Worm (Caenorhabditis elegans) whole organism, L4 larva: ENCODE measurements around the gene F08G2.4.

Experiments used
- ZK337.2 ChIP-seq: fragments of 200-800 bp; sonication (Bioruptor generic); IDR thresholded peaks from 2 replicates; pipeline ENCODE4 v1.3.6; 2022; ENCODE audit warnings: missing genetic modification reagents, missing genetic modification characterization, missing compliant biosample characterization
- ama-1 ChIP-seq: fragments of 150-350 bp; optimal IDR thresholded peaks from 2 replicates; lab custom pipeline; 2014; ENCODE audit warnings: inconsistent platforms, mixed read lengths
- daf-8 ChIP-seq: fragments of 200-800 bp; sonication (Bioruptor generic); IDR thresholded peaks from 2 replicates; pipeline ENCODE4 v1.3.6; 2022; ENCODE audit warnings: missing genetic modification characterization, missing compliant biosample characterization
- dmd-8 ChIP-seq: fragments of 200-800 bp; sonication (Bioruptor generic); IDR thresholded peaks from 2 replicates; pipeline ENCODE4 v1.3.6; 2022; ENCODE audit warnings: missing genetic modification characterization, missing compliant biosample characterization
- dpl-1 ChIP-seq: fragments of 150-350 bp; optimal IDR thresholded peaks from 2 replicates; lab custom pipeline; 2014; ENCODE audit warnings: missing biosample characterization, missing genetic modification reagents, missing genetic modification characterization
- fos-1 ChIP-seq: fragments of 150-350 bp; optimal IDR thresholded peaks from 2 replicates; lab custom pipeline; 2014; ENCODE audit warnings: missing biosample characterization, missing genetic modification characterization
- lin-39 ChIP-seq: fragments of 150-350 bp; optimal IDR thresholded peaks from 2 replicates; lab custom pipeline; 2014; ENCODE audit warnings: missing biosample characterization, missing genetic modification reagents, missing genetic modification characterization
- lsy-2 ChIP-seq, 2 experiments: fragments of 150-350 bp in 1 of 2; sonication (generic microtip) in 1 of 2; optimal IDR thresholded peaks; 2 replicates each; lab custom pipeline; 2014 to 2017; ENCODE audit warnings: missing biosample characterization in 2 of 2, missing genetic modification characterization in 2 of 2
- mdl-1 ChIP-seq, 2 experiments: fragments of 150-350 bp in 1 of 2; sonication (generic microtip) in 1 of 2; optimal IDR thresholded peaks; 2 replicates each; lab custom pipeline; 2014 to 2017; ENCODE audit warnings: missing biosample characterization in 2 of 2, missing genetic modification characterization in 2 of 2
- nhr-77 ChIP-seq: fragments of 150-350 bp; optimal IDR thresholded peaks from 2 replicates; lab custom pipeline; 2014; ENCODE audit warnings: missing biosample characterization, missing genetic modification characterization
- pha-4 ChIP-seq, 2 experiments: fragments of 150-350 bp in 1 of 2; fragments of 200-800 bp in 1 of 2; sonication (Bioruptor generic) in 1 of 2; IDR thresholded peaks in 1 of 2; optimal IDR thresholded peaks in 1 of 2; 2 replicates each; pipeline versions ENCODE4 v1.3.6 to Lab custom; 2014 to 2022; ENCODE audit warnings: missing genetic modification characterization in 2 of 2, missing genetic modification reagents in 2 of 2, missing biosample characterization in 1 of 2, missing compliant biosample characterization in 1 of 2
- snpc-4 ChIP-seq: fragments of 150-350 bp; optimal IDR thresholded peaks from 2 replicates; lab custom pipeline; 2014; ENCODE audit warnings: missing biosample characterization, missing genetic modification characterization

DNA sequence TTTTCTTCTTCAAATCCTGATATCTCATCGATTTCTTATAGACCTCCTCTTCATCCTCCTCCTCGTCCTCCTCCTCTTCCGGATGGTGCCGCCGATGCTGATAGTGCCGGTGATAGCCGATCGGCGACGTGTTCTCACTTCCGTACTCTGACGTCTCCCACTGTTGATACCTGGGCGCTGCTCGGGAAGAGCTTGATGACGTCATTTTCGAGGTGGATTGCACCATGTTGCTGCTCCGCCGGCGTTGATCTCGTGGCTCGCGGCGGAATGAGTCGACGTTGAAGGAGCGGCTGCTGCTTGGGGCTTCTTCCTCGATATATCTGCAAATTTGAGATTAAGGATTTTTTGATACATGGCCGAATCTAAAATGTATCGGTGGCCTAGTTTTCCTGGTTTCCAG, 8.0 kb downstream of the F08G2.4 start:
- TF ChIP-seq lsy-2 (tag; optimal IDR thresholded peaks at IDR 0.05; lab: Kevin White, UChicago): no peak
- TF ChIP-seq ZK337.2 (GFP tag; lab: Robert Waterston, UW): no peak
- no peak for TF ChIP-seq fos-1 (tag; lab: Kevin White, UChicago)
- no peak for TF ChIP-seq dpl-1 (GFP tag; lab: Kevin White, UChicago)
- no peak for TF ChIP-seq snpc-4 (tag; lab: Kevin White, UChicago)
- no peak for TF ChIP-seq daf-8 (GFP tag; lab: Robert Waterston, UW)
- TF ChIP-seq ama-1: no peak
- TF ChIP-seq nhr-77 (tag; lab: Kevin White, UChicago): no peak
- no peak for TF ChIP-seq pha-4 (GFP tag; IDR thresholded peaks at IDR 0.05; lab: Robert Waterston, UW)
- TF ChIP-seq pha-4 (tag; optimal IDR thresholded peaks at IDR 0.05; lab: Kevin White, UChicago): no peak
- TF ChIP-seq lin-39 (tag; lab: Kevin White, UChicago): no peak
- TF ChIP-seq mdl-1 (tag; optimal IDR thresholded peaks at IDR 0.05; lab: Kevin White, UChicago): no peak
- TF ChIP-seq dmd-8 (GFP tag; lab: Robert Waterston, UW): no peak
